Fruit fly (Drosophila melanogaster): ENCODE data around the gene Elo68alpha.
A peak's percentile ranks its signal among the peaks of the same experiment; 100 is the strongest.

Gene Elo68alpha

dm6 chr3L:11123088-11123487 lies 20.3 kb upstream of the Elo68alpha start, which contains the start of the genes Ufd1 and NaPi-III (continued):
- TF ChIP-seq h (GFP tag; optimal IDR thresholded peaks at IDR 0.05) (peak; percentile 43), ey (GFP tag; optimal IDR thresholded peaks at IDR 0.05) (no peak), woc (GFP tag; optimal IDR thresholded peaks at IDR 0.05) (no peak), Hnf4 (GFP tag; optimal IDR thresholded peaks at IDR 0.05) (no peak), N (GFP tag; optimal IDR thresholded peaks at IDR 0.05) (no peak), sage (GFP tag; optimal IDR thresholded peaks at IDR 0.05) (no peak), Vsx2 (GFP tag; optimal IDR thresholded peaks at IDR 0.05; ENCODE audit: partially characterized antibody) (no peak), Dif (GFP tag; optimal IDR thresholded peaks at IDR 0.05; ENCODE audit: partially characterized antibody) (no peak), tai (GFP tag; optimal IDR thresholded peaks at IDR 0.05) (no peak), Hr78 (GFP tag; optimal IDR thresholded peaks at IDR 0.05) (no peak), rgr (GFP tag; optimal IDR thresholded peaks at IDR 0.05) (peak; percentile 29), dsf (GFP tag; optimal IDR thresholded peaks at IDR 0.05; ENCODE audit: borderline replicate concordance) (no peak), foxo (GFP tag; optimal IDR thresholded peaks at IDR 0.05) (peak in 1 of 2 experiments; percentile 30), OdsH (GFP tag; optimal IDR thresholded peaks at IDR 0.05) (no peak), br (GFP tag; optimal IDR thresholded peaks at IDR 0.05) (no peak)

dm6 chr3L:11120419-11120958 lies 17.7 kb upstream of the Elo68alpha start, which contains the start of the genes FoxK and mRpL2:
Gene FoxK (minus strand): TSS chr3L:11120783.
Gene mRpL2 (plus strand): TSS chr3L:11120847.
- no peak for TF ChIP-seq Vsx2 (GFP tag; optimal IDR thresholded peaks at IDR 0.05; ENCODE audit: partially characterized antibody)
- TF ChIP-seq ey (GFP tag; optimal IDR thresholded peaks at IDR 0.05): no peak
- TF ChIP-seq tai (GFP tag; optimal IDR thresholded peaks at IDR 0.05): no peak
- no peak for TF ChIP-seq Hr83 (GFP tag; optimal IDR thresholded peaks at IDR 0.05; ENCODE audit: poor library complexity, severe bottlenecking)
- TF ChIP-seq dl (GFP tag; optimal IDR thresholded peaks at IDR 0.05; ENCODE audit: insufficient read depth in 1 of 2, partially characterized antibody in 2 of 2): no peak
- TF ChIP-seq CG9705 (GFP tag; optimal IDR thresholded peaks at IDR 0.05): peak; percentile 9
- no peak for TF ChIP-seq sv (GFP tag; optimal IDR thresholded peaks at IDR 0.05)
- no peak for TF ChIP-seq h (GFP tag; optimal IDR thresholded peaks at IDR 0.05)
- peak; percentile 9 for TF ChIP-seq Myc (optimal IDR thresholded peaks at IDR 0.05)
- TF ChIP-seq Abd-B (GFP tag; optimal IDR thresholded peaks at IDR 0.05): no peak
- TF ChIP-seq Jra (GFP tag; optimal IDR thresholded peaks at IDR 0.05): peak; percentile 14
- TF ChIP-seq CG32264 (GFP tag; optimal IDR thresholded peaks at IDR 0.05): peak; percentile 12
- peak; percentile 41 for TF ChIP-seq dsf (GFP tag; optimal IDR thresholded peaks at IDR 0.05; ENCODE audit: borderline replicate concordance)
- TF ChIP-seq Hnf4 (GFP tag; optimal IDR thresholded peaks at IDR 0.05): peak; percentile 46
- no peak for TF ChIP-seq OdsH (GFP tag; optimal IDR thresholded peaks at IDR 0.05)
- peak; percentile 25 for TF ChIP-seq HLH106 (tag; optimal IDR thresholded peaks at IDR 0.05)
- peak; percentile 82 for TF ChIP-seq sage (GFP tag; optimal IDR thresholded peaks at IDR 0.05)
- TF ChIP-seq woc (GFP tag; optimal IDR thresholded peaks at IDR 0.05): peak; percentile 27
- TF ChIP-seq dmrt93B (GFP tag; optimal IDR thresholded peaks at IDR 0.05): no peak
- TF ChIP-seq jim (GFP tag; optimal IDR thresholded peaks at IDR 0.05): no peak
- no peak for TF ChIP-seq GATAd (GFP tag; optimal IDR thresholded peaks at IDR 0.05)
- TF ChIP-seq Sp1 (GFP tag; optimal IDR thresholded peaks at IDR 0.05): peak; percentile 81
- no peak for TF ChIP-seq lola (GFP tag; optimal IDR thresholded peaks at IDR 0.05)
- peak; percentile 37 for TF ChIP-seq brk (GFP tag; optimal IDR thresholded peaks at IDR 0.05)
- no peak for TF ChIP-seq Hr78 (GFP tag; optimal IDR thresholded peaks at IDR 0.05)
- TF ChIP-seq CrebA (GFP tag; optimal IDR thresholded peaks at IDR 0.05; ENCODE audit: borderline replicate concordance): no peak
- TF ChIP-seq pan (optimal IDR thresholded peaks at IDR 0.05): no peak
- TF ChIP-seq N (GFP tag; optimal IDR thresholded peaks at IDR 0.05): no peak
- TF ChIP-seq Dif (GFP tag; optimal IDR thresholded peaks at IDR 0.05; ENCODE audit: partially characterized antibody): peak; percentile 1
- TF ChIP-seq usp (GFP tag; optimal IDR thresholded peaks at IDR 0.05): no peak
- peak; percentile 87 for TF ChIP-seq Rel (GFP tag; optimal IDR thresholded peaks at IDR 0.05)
- peak; percentile 78 for TF ChIP-seq Rel (tag; optimal IDR thresholded peaks at IDR 0.05)
- no peak for TF ChIP-seq br (GFP tag; optimal IDR thresholded peaks at IDR 0.05)
- TF ChIP-seq psq (GFP tag; optimal IDR thresholded peaks at IDR 0.05): peak; percentile 55
- TF ChIP-seq rgr (GFP tag; optimal IDR thresholded peaks at IDR 0.05): peak; percentile 38
- TF ChIP-seq Mio (GFP tag; optimal IDR thresholded peaks at IDR 0.05): no peak
- TF ChIP-seq fru (GFP tag; optimal IDR thresholded peaks at IDR 0.05): peak; percentile 24
- TF ChIP-seq foxo (GFP tag; optimal IDR thresholded peaks at IDR 0.05): peak; percentile 25 to 56
- no peak for TF ChIP-seq Dfd (GFP tag; optimal IDR thresholded peaks at IDR 0.05)
